Fruit fly (Drosophila melanogaster) whole organism, adult: ENCODE data around the gene Wdr81.

Source experiments
- CG11617 ChIP-seq: fragments of 200-800 bp; sonication (Bioruptor generic); optimal IDR thresholded peaks from 2 replicates; lab custom pipeline; 2017; ENCODE audit warnings: mild to moderate bottlenecking, missing biosample characterization, missing genetic modification reagents, missing genetic modification characterization
- CG12768 ChIP-seq: fragments of 200-800 bp; sonication (Bioruptor generic); optimal IDR thresholded peaks from 2 replicates; lab custom pipeline; 2017; ENCODE audit warnings: missing biosample characterization, missing genetic modification characterization, mild to moderate bottlenecking, moderate library complexity, missing genetic modification reagents
- CG14711 ChIP-seq: fragments of 200-800 bp; sonication (Bioruptor generic); optimal IDR thresholded peaks from 2 replicates; lab custom pipeline; 2018; ENCODE audit warnings: missing biosample characterization, mild to moderate bottlenecking, missing genetic modification characterization, moderate library complexity
- CG1620 ChIP-seq: fragments of 200-800 bp; sonication (Bioruptor generic); optimal IDR thresholded peaks from 2 replicates; lab custom pipeline; 2016; ENCODE audit warnings: missing biosample characterization, missing genetic modification characterization
- CG33017 ChIP-seq: fragments of 200-800 bp; sonication (Bioruptor generic); optimal IDR thresholded peaks from 2 replicates; lab custom pipeline; 2018; ENCODE audit warnings: missing biosample characterization, mild to moderate bottlenecking, missing genetic modification characterization, moderate library complexity
- CG5204 ChIP-seq: fragments of 200-800 bp; sonication (Bioruptor generic); optimal IDR thresholded peaks from 2 replicates; lab custom pipeline; 2016; ENCODE audit warnings: missing biosample characterization, missing genetic modification characterization
- CG7045 ChIP-seq: fragments of 200-800 bp; sonication (Bioruptor generic); optimal IDR thresholded peaks from 2 replicates; lab custom pipeline; 2017; ENCODE audit warnings: missing biosample characterization, mild to moderate bottlenecking, missing genetic modification characterization
- CG7101 ChIP-seq: fragments of 200-800 bp; sonication (Bioruptor generic); optimal IDR thresholded peaks from 2 replicates; lab custom pipeline; 2018; ENCODE audit warnings: missing biosample characterization, mild to moderate bottlenecking, missing genetic modification characterization, moderate library complexity
- Clk ChIP-seq: fragments of 200-800 bp; sonication (Bioruptor generic); optimal IDR thresholded peaks from 2 replicates; lab custom pipeline; 2017; ENCODE audit warnings: missing biosample characterization, missing genetic modification characterization
- Crg-1 ChIP-seq: fragments of 200-800 bp; sonication (Bioruptor generic); optimal IDR thresholded peaks from 2 replicates; lab custom pipeline; 2016; ENCODE audit warnings: missing biosample characterization, missing genetic modification characterization
- Hr96 ChIP-seq: fragments of 200-800 bp; sonication (Bioruptor generic); optimal IDR thresholded peaks from 2 replicates; lab custom pipeline; 2016; ENCODE audit warnings: missing biosample characterization, missing genetic modification characterization
- Mnt ChIP-seq: fragments of 200-800 bp; sonication (Bioruptor generic); optimal IDR thresholded peaks from 2 replicates; lab custom pipeline; 2016; ENCODE audit warnings: missing biosample characterization, mild to moderate bottlenecking, missing genetic modification characterization
- bab1 ChIP-seq: fragments of 200-800 bp; sonication (Bioruptor generic); optimal IDR thresholded peaks from 3 replicates; lab custom pipeline; 2019; ENCODE audit warnings: missing biosample characterization, mild to moderate bottlenecking, missing genetic modification characterization, moderate library complexity
- cic ChIP-seq: fragments of 200-800 bp; sonication (Bioruptor generic); optimal IDR thresholded peaks from 2 replicates; lab custom pipeline; 2017; ENCODE audit warnings: missing biosample characterization, mild to moderate bottlenecking, missing genetic modification characterization, moderate library complexity
- cnc ChIP-seq, 2 experiments: fragments of >200 bp; optimal IDR thresholded peaks; 2 replicates each; lab custom pipeline; 2017
- kay ChIP-seq: fragments of 200-800 bp; sonication (Bioruptor generic); peaks from one replicate; lab custom pipeline; 2016; ENCODE audit warnings: missing biosample characterization, missing genetic modification characterization, borderline replicate concordance
- ovo ChIP-seq: fragments of 200-800 bp; sonication (Bioruptor generic); optimal IDR thresholded peaks from 2 replicates; lab custom pipeline; 2016; ENCODE audit warnings: missing biosample characterization, missing genetic modification characterization
- pad ChIP-seq: fragments of 200-800 bp; sonication (Bioruptor generic); optimal IDR thresholded peaks from 3 replicates; lab custom pipeline; 2017; ENCODE audit warnings: missing biosample characterization, missing genetic modification characterization, mild to moderate bottlenecking, moderate library complexity, missing genetic modification reagents
- tj ChIP-seq: fragments of 200-800 bp; sonication (Bioruptor generic); optimal IDR thresholded peaks from 3 replicates; lab custom pipeline; 2017; ENCODE audit warnings: missing biosample characterization, mild to moderate bottlenecking, missing genetic modification characterization, moderate library complexity
- toe ChIP-seq: fragments of 200-800 bp; sonication (Bioruptor generic); optimal IDR thresholded peaks from 2 replicates; lab custom pipeline; 2016; ENCODE audit warnings: missing biosample characterization, missing genetic modification characterization

Wdr81 gene

dm6 chr2L:12005436-12006396 is 15.0 kb downstream of the Wdr81 start:
- no peak for TF ChIP-seq Hr96 (GFP tag; lab: Kevin White, UChicago)
- peak; percentile 60 for TF ChIP-seq ovo (GFP tag; lab: Kevin White, UChicago)
- TF ChIP-seq CG1620, result no peak
- no peak for TF ChIP-seq cnc (optimal IDR thresholded peaks at IDR 0.05; lab: Kevin White, UChicago)
- no peak for TF ChIP-seq CG7101 (tag; lab: Kevin White, UChicago)
- TF ChIP-seq Mnt (GFP tag; lab: Kevin White, UChicago), result no peak
- TF ChIP-seq toe (GFP tag; lab: Kevin White, UChicago), result no peak
- no peak for TF ChIP-seq CG5204 (GFP tag; lab: Kevin White, UChicago)
- TF ChIP-seq Clk, result no peak
- TF ChIP-seq cic (GFP tag; lab: Kevin White, UChicago), result peak; percentile 6
- TF ChIP-seq CG7045 (GFP tag; lab: Kevin White, UChicago), result no peak
- peak; percentile 67 for TF ChIP-seq CG12768 (GFP tag; lab: Kevin White, UChicago)
- no peak for TF ChIP-seq kay (GFP tag; lab: Kevin White, UChicago)
- TF ChIP-seq bab1, result no peak
- TF ChIP-seq tj (GFP tag; lab: Kevin White, UChicago), result peak; percentile 11
- TF ChIP-seq CG14711, result no peak
- TF ChIP-seq CG33017 (tag; lab: Kevin White, UChicago), result no peak
- peak; percentile 93 for TF ChIP-seq pad
- TF ChIP-seq Crg-1, result peak; percentile 35
- TF ChIP-seq CG11617, result no peak

dm6 chr2L:12004211-12004979 is 16.4 kb downstream of the Wdr81 start:
- TF ChIP-seq tj (GFP tag; lab: Kevin White, UChicago), result no peak
- TF ChIP-seq CG5204 (GFP tag; lab: Kevin White, UChicago), result peak; percentile 48
- peak in 1 of 2 experiments; percentile 15 for TF ChIP-seq cnc (optimal IDR thresholded peaks at IDR 0.05; lab: Kevin White, UChicago)
- TF ChIP-seq kay (GFP tag; lab: Kevin White, UChicago), result peak; percentile 94
- peak; percentile 37 for TF ChIP-seq toe (GFP tag; lab: Kevin White, UChicago)
- no peak for TF ChIP-seq Hr96 (GFP tag; lab: Kevin White, UChicago)
- peak; percentile 15 for TF ChIP-seq CG7101 (tag; lab: Kevin White, UChicago)
- TF ChIP-seq CG33017 (tag; lab: Kevin White, UChicago), result peak; percentile 58
- peak; percentile 19 for TF ChIP-seq CG14711
- no peak for TF ChIP-seq ovo (GFP tag; lab: Kevin White, UChicago)

DNA sequence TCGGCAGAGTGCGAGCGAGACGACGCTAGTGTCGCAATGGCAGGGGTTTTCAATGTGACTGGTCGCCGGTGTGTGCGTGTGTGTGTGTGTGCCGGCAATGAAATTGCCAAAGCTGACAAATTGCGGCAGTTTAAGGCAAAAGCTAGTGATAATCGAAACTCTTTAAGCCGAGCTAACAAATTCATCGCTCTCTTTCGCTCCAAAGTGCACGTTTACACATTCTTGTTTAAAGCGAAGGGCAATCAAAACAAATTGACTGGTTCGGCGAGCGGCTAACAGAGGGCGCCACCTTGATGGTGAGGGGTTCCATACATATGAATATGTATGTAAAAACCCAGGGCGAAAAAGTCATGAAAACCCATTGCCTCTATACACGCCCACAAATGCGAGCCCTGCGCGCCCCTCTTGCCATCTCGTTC is 17.0 kb downstream of the Wdr81 start:
- TF ChIP-seq CG14711 (no peak), bab1 (peak; percentile 23), pad (peak; percentile 99), tj (GFP tag; lab: Kevin White, UChicago) (peak; percentile 16), Hr96 (GFP tag; lab: Kevin White, UChicago) (peak; percentile 17), CG11617 (no peak)

DNA sequence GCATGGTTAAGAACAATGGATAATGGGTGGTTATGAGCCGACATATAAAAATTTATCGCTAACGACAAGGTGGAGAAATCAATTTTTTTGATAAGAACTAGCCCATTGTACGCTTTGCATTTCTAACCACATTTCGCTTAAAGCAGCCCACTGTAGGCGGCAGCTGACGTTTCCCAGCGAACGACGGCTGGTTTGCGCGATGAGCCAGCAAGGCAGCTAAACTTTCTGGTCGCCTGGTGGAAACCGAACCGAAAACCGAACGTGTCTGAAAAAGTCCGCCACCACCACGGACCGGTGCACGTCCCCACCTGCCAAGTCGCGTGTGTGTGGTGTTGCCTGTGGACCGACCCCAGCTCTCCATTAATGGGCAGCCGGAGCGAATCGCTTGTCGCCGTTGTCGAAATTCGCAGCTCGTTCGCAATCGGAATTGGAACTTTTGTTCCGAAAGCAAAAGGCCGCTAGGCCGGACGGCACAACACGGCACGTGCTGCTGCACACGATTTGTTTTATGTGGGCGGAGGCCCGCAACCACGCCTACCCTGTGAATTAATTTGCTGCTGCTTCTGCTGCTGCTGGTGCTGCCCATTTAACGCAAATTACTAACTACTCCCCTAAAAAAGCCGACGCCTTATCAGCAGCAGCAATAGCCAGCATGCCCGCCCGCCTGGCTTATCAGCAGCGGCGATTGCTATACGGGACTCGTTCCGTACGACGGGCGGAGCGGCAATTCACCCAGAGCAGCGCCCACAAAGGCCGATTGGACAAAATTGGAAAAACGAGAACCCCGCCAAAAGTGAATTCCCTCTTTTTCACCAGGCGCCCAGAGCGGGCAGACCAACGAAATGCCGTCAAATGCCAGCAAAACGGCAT is 17.6 kb downstream of the Wdr81 start:
- peak; percentile 16 for TF ChIP-seq CG7101 (tag; lab: Kevin White, UChicago)
- TF ChIP-seq CG14711, result no peak
- peak; percentile 29 for TF ChIP-seq CG33017 (tag; lab: Kevin White, UChicago)
- peak; percentile 76 for TF ChIP-seq tj (GFP tag; lab: Kevin White, UChicago)
- peak; percentile 62 for TF ChIP-seq ovo (GFP tag; lab: Kevin White, UChicago)
- TF ChIP-seq CG11617, result peak; percentile 47
- TF ChIP-seq Crg-1, result no peak
- peak; percentile 96 for TF ChIP-seq CG12768 (GFP tag; lab: Kevin White, UChicago)
- TF ChIP-seq Mnt (GFP tag; lab: Kevin White, UChicago), result peak; percentile 72
- no peak for TF ChIP-seq kay (GFP tag; lab: Kevin White, UChicago)
- peak; percentile 48 for TF ChIP-seq bab1
- TF ChIP-seq CG7045 (GFP tag; lab: Kevin White, UChicago), result no peak
- peak; percentile 17 for TF ChIP-seq toe (GFP tag; lab: Kevin White, UChicago)
- TF ChIP-seq Hr96 (GFP tag; lab: Kevin White, UChicago), result peak; percentile 55
- peak; percentile 18 for TF ChIP-seq Clk
- TF ChIP-seq cic (GFP tag; lab: Kevin White, UChicago), result peak; percentile 97
- peak; percentile 22 for TF ChIP-seq CG5204 (GFP tag; lab: Kevin White, UChicago)
- TF ChIP-seq CG1620, result no peak

- TF ChIP-seq CG7045 (GFP tag; lab: Kevin White, UChicago) (peak; percentile 41), CG33017 (tag; lab: Kevin White, UChicago) (peak; percentile 17), CG12768 (GFP tag; lab: Kevin White, UChicago) (peak; percentile 70), pad (no peak), Mnt (GFP tag; lab: Kevin White, UChicago) (peak; percentile 5), cic (GFP tag; lab: Kevin White, UChicago) (peak; percentile 69), CG1620 (no peak), cnc (optimal IDR thresholded peaks at IDR 0.05; lab: Kevin White, UChicago) (no peak), bab1 (peak; percentile 38)
Measured at dm6 chr2L:12002051-12002450, 18.7 kb downstream of the Wdr81 start, which contains the start of gene Hacd1. Gene Hacd1, minus strand, starts transcription at chr2L:12002266.
